Fruit fly (Drosophila melanogaster) whole organism, embryonic: ENCODE data around the gene slpr.

ENCODE experiments used
- Awh ChIP-seq: fragments of 200-800 bp; sonication (Bioruptor generic); IDR thresholded peaks from 2 replicates; pipeline ENCODE4, ENCODE4 v1.3.6; 2022; ENCODE audit warnings: missing biosample characterization, missing genetic modification characterization
- Bdp1 ChIP-seq: fragments of 200-800 bp; sonication (Bioruptor generic); optimal IDR thresholded peaks from 3 replicates; lab custom pipeline; 2016; ENCODE audit warnings: missing biosample characterization, missing genetic modification characterization
- CG10147 ChIP-seq: fragments of 200-800 bp; sonication (Bioruptor generic); optimal IDR thresholded peaks from 2 replicates; lab custom pipeline; 2019; ENCODE audit warnings: missing biosample characterization, mild to moderate bottlenecking, missing genetic modification characterization, moderate library complexity
- CG10267 ChIP-seq: fragments of 200-800 bp; sonication (Bioruptor generic); optimal IDR thresholded peaks from 2 replicates; lab custom pipeline; 2018; ENCODE audit warnings: missing biosample characterization, mild to moderate bottlenecking, missing genetic modification characterization, moderate library complexity
- CG11696 ChIP-seq: fragments of 200-800 bp; sonication (Bioruptor generic); IDR thresholded peaks from 2 replicates; pipeline ENCODE4 v1.3.6; 2022; ENCODE audit warnings: missing biosample characterization, missing genetic modification characterization
- CG12219 ChIP-seq: fragments of 200-800 bp; sonication (Bioruptor generic); optimal IDR thresholded peaks from 3 replicates; lab custom pipeline; 2018; ENCODE audit warnings: missing biosample characterization, mild to moderate bottlenecking, missing genetic modification characterization
- CG12299 ChIP-seq: fragments of 200-800 bp; sonication (Bioruptor generic); optimal IDR thresholded peaks from 2 replicates; lab custom pipeline; 2018; ENCODE audit warnings: missing biosample characterization, mild to moderate bottlenecking, missing genetic modification characterization
- CG12391 ChIP-seq: fragments of 200-800 bp; sonication (Bioruptor generic); optimal IDR thresholded peaks from 3 replicates; lab custom pipeline; 2018; ENCODE audit warnings: missing biosample characterization, mild to moderate bottlenecking, missing genetic modification characterization, moderate library complexity
- CG13624 ChIP-seq: fragments of 200-800 bp; sonication (Bioruptor generic); optimal IDR thresholded peaks from 2 replicates; lab custom pipeline; 2016; ENCODE audit warnings: missing biosample characterization, missing genetic modification characterization
- CG14860 ChIP-seq: fragments of 200-800 bp; sonication (Bioruptor generic); IDR thresholded peaks from 3 replicates; pipeline ENCODE4 v1.3.6; 2022; ENCODE audit warnings: missing biosample characterization, missing genetic modification characterization; ENCODE audit not compliant: partially characterized antibody
- CG14965 ChIP-seq: fragments of 200-800 bp; sonication (Bioruptor generic); optimal IDR thresholded peaks from 2 replicates; lab custom pipeline; 2016; ENCODE audit warnings: missing biosample characterization, missing genetic modification characterization, borderline replicate concordance
- CG15269 ChIP-seq: fragments of 200-800 bp; sonication (Bioruptor generic); optimal IDR thresholded peaks from 2 replicates; lab custom pipeline; 2018; ENCODE audit warnings: missing biosample characterization, mild to moderate bottlenecking, missing genetic modification characterization, moderate library complexity
- CG1529 ChIP-seq: fragments of 200-800 bp; sonication (Bioruptor generic); optimal IDR thresholded peaks from 3 replicates; lab custom pipeline; 2018; ENCODE audit warnings: missing biosample characterization, missing genetic modification characterization
- CG15514 ChIP-seq: fragments of 200-800 bp; sonication (Bioruptor generic); optimal IDR thresholded peaks from 3 replicates; lab custom pipeline; 2017; ENCODE audit warnings: missing biosample characterization, missing genetic modification characterization, mild to moderate bottlenecking, moderate library complexity, missing genetic modification reagents
- CG15696 ChIP-seq: fragments of 200-800 bp; sonication (Bioruptor generic); optimal IDR thresholded peaks from 2 replicates; lab custom pipeline; 2019; ENCODE audit warnings: missing biosample characterization, mild to moderate bottlenecking, missing genetic modification characterization, moderate library complexity
- CG1603 ChIP-seq: fragments of 200-800 bp; sonication (Bioruptor generic); optimal IDR thresholded peaks from 2 replicates; lab custom pipeline; 2019; ENCODE audit warnings: missing biosample characterization, mild to moderate bottlenecking, missing genetic modification characterization, moderate library complexity
- CG17186 ChIP-seq: fragments of 200-800 bp; sonication (Bioruptor generic); optimal IDR thresholded peaks from 3 replicates; lab custom pipeline; 2017; ENCODE audit warnings: missing biosample characterization, missing genetic modification reagents, missing genetic modification characterization
- CG33213 ChIP-seq: fragments of 200-800 bp; sonication (Bioruptor generic); optimal IDR thresholded peaks from 3 replicates; lab custom pipeline; 2016; ENCODE audit warnings: missing biosample characterization, missing genetic modification characterization
- CG42726 ChIP-seq: fragments of 200-800 bp; sonication (Bioruptor generic); IDR thresholded peaks from 2 replicates; pipeline ENCODE4 v1.3.6; 2022; ENCODE audit warnings: missing biosample characterization, missing genetic modification characterization; ENCODE audit not compliant: partially characterized antibody
- CG4707 ChIP-seq: fragments of 200-800 bp; sonication (Bioruptor generic); optimal IDR thresholded peaks from 2 replicates; lab custom pipeline; 2018; ENCODE audit warnings: missing biosample characterization, mild to moderate bottlenecking, missing genetic modification characterization, moderate library complexity
- CG5953 ChIP-seq: fragments of 200-800 bp; sonication (Bioruptor generic); IDR thresholded peaks from 2 replicates; pipeline ENCODE4 v1.3.6; 2022; ENCODE audit warnings: missing biosample characterization, missing genetic modification characterization
- CG8944 ChIP-seq: fragments of 200-800 bp; sonication (Bioruptor generic); optimal IDR thresholded peaks from 3 replicates; lab custom pipeline; 2016; ENCODE audit warnings: missing biosample characterization, missing genetic modification characterization
- Camta ChIP-seq: fragments of 200-800 bp; sonication (Bioruptor generic); optimal IDR thresholded peaks from 2 replicates; lab custom pipeline; 2016; ENCODE audit warnings: missing biosample characterization, missing genetic modification characterization
- Chrac-16 ChIP-seq: fragments of 200-800 bp; sonication (Bioruptor generic); optimal IDR thresholded peaks from 3 replicates; lab custom pipeline; 2016; ENCODE audit warnings: missing biosample characterization, missing genetic modification characterization
- Dfd ChIP-seq, 2 experiments: fragments of >200 bp; optimal IDR thresholded peaks; 2 replicates each; lab custom pipeline; 2017; ENCODE audit warnings: missing biosample characterization in 2 of 2, missing genetic modification characterization in 2 of 2
- Hsf ChIP-seq: fragments of 200-800 bp; sonication (Bioruptor generic); optimal IDR thresholded peaks from 3 replicates; lab custom pipeline; 2016; ENCODE audit warnings: missing biosample characterization, missing genetic modification characterization
- Sry-β ChIP-seq: fragments of 200-800 bp; sonication (Bioruptor generic); optimal IDR thresholded peaks from 2 replicates; lab custom pipeline; 2018; ENCODE audit warnings: missing biosample characterization, mild to moderate bottlenecking, missing genetic modification characterization, moderate library complexity
- Ssrp ChIP-seq: fragments of 200-800 bp; sonication (Bioruptor generic); optimal IDR thresholded peaks from 2 replicates; lab custom pipeline; 2018; ENCODE audit warnings: missing biosample characterization, mild to moderate bottlenecking, missing genetic modification characterization, moderate library complexity
- abd-A ChIP-seq: fragments of 200-800 bp; sonication (Bioruptor generic); optimal IDR thresholded peaks from 3 replicates; lab custom pipeline; 2019; ENCODE audit warnings: missing biosample characterization, mild to moderate bottlenecking, missing genetic modification characterization, moderate library complexity
- ash1 ChIP-seq: fragments of 200-800 bp; sonication (Bioruptor generic); optimal IDR thresholded peaks from 2 replicates; lab custom pipeline; 2018; ENCODE audit warnings: missing biosample characterization, mild to moderate bottlenecking, missing genetic modification characterization
- bbx ChIP-seq: fragments of 200-800 bp; sonication (Bioruptor generic); IDR thresholded peaks from 2 replicates; pipeline ENCODE4 v1.3.6; 2022; ENCODE audit warnings: missing biosample characterization, missing genetic modification characterization; ENCODE audit not compliant: partially characterized antibody
- bsh ChIP-seq, 2 experiments: fragments of 200-800 bp; sonication (Bioruptor generic); optimal IDR thresholded peaks; 2 replicates each; lab custom pipeline; 2017 to 2018; ENCODE audit warnings: mild to moderate bottlenecking in 2 of 2, missing biosample characterization in 2 of 2, missing genetic modification characterization in 2 of 2, moderate library complexity in 1 of 2
- cad ChIP-seq: fragments of >200 bp; optimal IDR thresholded peaks from 2 replicates; lab custom pipeline; 2017; ENCODE audit warnings: missing biosample characterization, missing genetic modification characterization
- crc ChIP-seq: fragments of 200-800 bp; sonication (Bioruptor generic); optimal IDR thresholded peaks from 2 replicates; lab custom pipeline; 2016; ENCODE audit warnings: missing biosample characterization, missing genetic modification characterization
- croc ChIP-seq: fragments of 200-800 bp; sonication (Bioruptor generic); conservative IDR thresholded peaks from 3 replicates; pipeline ENCODE4 v1.3.6; 2022; ENCODE audit warnings: missing biosample characterization, missing genetic modification characterization
- dimm ChIP-seq: fragments of 200-800 bp; sonication (Bioruptor generic); IDR thresholded peaks from 2 replicates; pipeline ENCODE4 v1.3.6; 2022; ENCODE audit warnings: missing biosample characterization, missing genetic modification characterization
- ewg ChIP-seq: fragments of 200-800 bp; sonication (Bioruptor generic); optimal IDR thresholded peaks from 3 replicates; lab custom pipeline; 2017; ENCODE audit warnings: mild to moderate bottlenecking, missing biosample characterization, missing genetic modification reagents, missing genetic modification characterization
- fd102C ChIP-seq: fragments of 200-800 bp; sonication (Bioruptor generic); optimal IDR thresholded peaks from 2 replicates; lab custom pipeline; 2018; ENCODE audit warnings: missing biosample characterization, mild to moderate bottlenecking, missing genetic modification characterization, moderate library complexity
- fd96Cb ChIP-seq: fragments of 200-800 bp; sonication (Bioruptor generic); optimal IDR thresholded peaks from 2 replicates; lab custom pipeline; 2018; ENCODE audit warnings: missing biosample characterization, mild to moderate bottlenecking, missing genetic modification characterization, moderate library complexity
- gce ChIP-seq: fragments of 200-800 bp; sonication (Bioruptor generic); IDR thresholded peaks from 3 replicates; pipeline ENCODE4 v1.3.6; 2022; ENCODE audit warnings: missing biosample characterization, missing genetic modification characterization
- ken ChIP-seq: fragments of 200-800 bp; sonication (Bioruptor generic); IDR thresholded peaks from 3 replicates; pipeline ENCODE4 v1.3.6; 2022; ENCODE audit warnings: missing biosample characterization, missing genetic modification characterization
- lbe ChIP-seq: fragments of 200-800 bp; sonication (Bioruptor generic); optimal IDR thresholded peaks from 2 replicates; lab custom pipeline; 2016; ENCODE audit warnings: missing biosample characterization, mild to moderate bottlenecking, missing genetic modification characterization
- mam ChIP-seq: fragments of 200-800 bp; sonication (Bioruptor generic); optimal IDR thresholded peaks from 3 replicates; lab custom pipeline; 2016; ENCODE audit warnings: missing biosample characterization, missing genetic modification characterization
- pita ChIP-seq: fragments of 200-800 bp; sonication (Bioruptor generic); optimal IDR thresholded peaks from 2 replicates; lab custom pipeline; 2017; ENCODE audit warnings: missing biosample characterization, mild to moderate bottlenecking, missing genetic modification characterization
- prd ChIP-seq, 3 experiments: fragments of >200 bp in 2 of 3; fragments of 200-800 bp in 1 of 3; sonication (Bioruptor generic) in 1 of 3; optimal IDR thresholded peaks in 2 of 3; IDR thresholded peaks in 1 of 3; 2 replicates in 2 of 3; 3 replicates in 1 of 3; pipeline versions ENCODE4 v1.3.6 to Lab custom; 2017 to 2022; ENCODE audit warnings: missing biosample characterization in 1 of 3, missing genetic modification characterization in 1 of 3
- trem ChIP-seq: fragments of 200-800 bp; optimal IDR thresholded peaks from 3 replicates; lab custom pipeline; 2019; ENCODE audit warnings: missing biosample characterization, mild to moderate bottlenecking, missing genetic modification characterization, moderate library complexity
- tup ChIP-seq: fragments of 200-800 bp; sonication (Bioruptor generic); optimal IDR thresholded peaks from 2 replicates; lab custom pipeline; 2016; ENCODE audit warnings: missing biosample characterization, mild to moderate bottlenecking, missing genetic modification characterization, moderate library complexity
- vfl ChIP-seq: fragments of 200-800 bp; sonication (Bioruptor generic); optimal IDR thresholded peaks from 2 replicates; lab custom pipeline; 2016; ENCODE audit warnings: missing biosample characterization, missing genetic modification characterization
- z ChIP-seq: fragments of 200-800 bp; sonication (Bioruptor generic); IDR thresholded peaks from 3 replicates; pipeline ENCODE4 v1.3.6; 2022; ENCODE audit warnings: missing biosample characterization, missing genetic modification characterization

slpr gene

dm6 chrX:8131693-8132313 is 45.2 kb downstream of the slpr start, which contains the start of gene CG10958 (continued):
- TF ChIP-seq Awh (GFP tag; lab: Robert Waterston, UW), result 0 out of 2 replicates have a peak, but pooled peaks have one; percentile 48
- TF ChIP-seq CG15696 (tag; lab: Kevin White, UChicago), result peak; percentile 35
- TF ChIP-seq Dfd (GFP tag; optimal IDR thresholded peaks at IDR 0.05; lab: Kevin White, UChicago), result no peak
- TF ChIP-seq Chrac-16, result peak; percentile 56
- TF ChIP-seq CG10267 (tag; lab: Kevin White, UChicago), result peak; percentile 93
- TF ChIP-seq bbx (GFP tag; lab: Robert Waterston, UW), result no peak; the same call in 1 of the 2 replicates
- no peak for TF ChIP-seq CG33213 (GFP tag; lab: Kevin White, UChicago)
- TF ChIP-seq CG13624 (GFP tag; lab: Kevin White, UChicago), result no peak
- peak; percentile 23 for TF ChIP-seq lbe (GFP tag; lab: Kevin White, UChicago)
- peak; percentile 85 for TF ChIP-seq Sry-β (GFP tag; lab: Kevin White, UChicago)
- peak; percentile 47 for TF ChIP-seq Hsf (GFP tag; lab: Kevin White, UChicago)
- peak in 1 of 2 experiments; percentile 59 for TF ChIP-seq bsh (GFP tag; optimal IDR thresholded peaks at IDR 0.05; lab: Kevin White, UChicago)
- TF ChIP-seq mam (GFP tag; lab: Kevin White, UChicago), result peak; percentile 53
- TF ChIP-seq CG42726 (GFP tag; lab: Robert Waterston, UW), result no peak
- no peak for TF ChIP-seq CG8944 (GFP tag; lab: Kevin White, UChicago)
- no peak for TF ChIP-seq cad (GFP tag; lab: Kevin White, UChicago)
- TF ChIP-seq tup, result peak; percentile 20
- TF ChIP-seq CG12391 (tag; lab: Kevin White, UChicago), result peak; percentile 80
- TF ChIP-seq crc (GFP tag; lab: Kevin White, UChicago), result no peak
- no peak for TF ChIP-seq croc (GFP tag; lab: Robert Waterston, UW)
- peak; percentile 11 for TF ChIP-seq CG10147
- TF ChIP-seq z, result no peak
- peak; percentile 29 for TF ChIP-seq CG17186 (GFP tag; lab: Kevin White, UChicago)
- no peak for TF ChIP-seq gce
- peak; percentile 64 for TF ChIP-seq CG15269 (tag; lab: Kevin White, UChicago)
- no peak for TF ChIP-seq CG5953 (GFP tag; lab: Robert Waterston, UW)
- peak; percentile 45; the same call in 1 of the 3 replicates for TF ChIP-seq ken (GFP tag; lab: Robert Waterston, UW)
- peak; percentile 57 for TF ChIP-seq trem (tag; lab: Kevin White, UChicago)
- no peak for TF ChIP-seq CG14860 (GFP tag; lab: Robert Waterston, UW)
- TF ChIP-seq CG11696 (GFP tag; lab: Robert Waterston, UW), result no peak
- peak; percentile 34 for TF ChIP-seq CG1603 (tag; lab: Kevin White, UChicago)
- TF ChIP-seq ewg (GFP tag; lab: Kevin White, UChicago), result no peak
- no peak for TF ChIP-seq Camta (GFP tag; lab: Kevin White, UChicago)
- no peak for TF ChIP-seq CG4707
- no peak for TF ChIP-seq CG12219
- no peak for TF ChIP-seq dimm (GFP tag; lab: Robert Waterston, UW)
- TF ChIP-seq CG14965 (GFP tag; lab: Kevin White, UChicago), result no peak
- TF ChIP-seq CG12299 (tag; lab: Kevin White, UChicago), result peak; percentile 46
- no peak for TF ChIP-seq CG1529 (GFP tag; lab: Kevin White, UChicago)
- no peak for TF ChIP-seq ash1 (GFP tag; lab: Kevin White, UChicago)
- peak; percentile 42 for TF ChIP-seq vfl (GFP tag; lab: Kevin White, UChicago)
- no peak for TF ChIP-seq prd (optimal IDR thresholded peaks at IDR 0.05; lab: Kevin White, UChicago)
- TF ChIP-seq prd (GFP tag; IDR thresholded peaks at IDR 0.05; lab: Robert Waterston, UW), result peak; percentile 73
- peak; percentile 15 for TF ChIP-seq Ssrp
- TF ChIP-seq fd102C (GFP tag; lab: Kevin White, UChicago), result no peak
- no peak for TF ChIP-seq pita
- no peak for TF ChIP-seq abd-A (tag; lab: Kevin White, UChicago)
- TF ChIP-seq CG15514 (GFP tag; lab: Kevin White, UChicago), result peak; percentile 85
- TF ChIP-seq fd96Cb (tag; lab: Kevin White, UChicago), result peak; percentile 28
- TF ChIP-seq Bdp1 (GFP tag; lab: Kevin White, UChicago), result no peak
